Fruit fly (Drosophila melanogaster) whole organism, adult: ENCODE measurements around the gene CG14205.

ENCODE experiments used
- CG11617 ChIP-seq: fragments of 200-800 bp; sonication (Bioruptor generic); optimal IDR thresholded peaks from 2 replicates; lab custom pipeline; 2017; ENCODE audit warnings: mild to moderate bottlenecking, missing biosample characterization, missing genetic modification reagents, missing genetic modification characterization
- CG12768 ChIP-seq: fragments of 200-800 bp; sonication (Bioruptor generic); optimal IDR thresholded peaks from 2 replicates; lab custom pipeline; 2017; ENCODE audit warnings: missing biosample characterization, missing genetic modification characterization, mild to moderate bottlenecking, moderate library complexity, missing genetic modification reagents
- CG14711 ChIP-seq: fragments of 200-800 bp; sonication (Bioruptor generic); optimal IDR thresholded peaks from 2 replicates; lab custom pipeline; 2018; ENCODE audit warnings: missing biosample characterization, mild to moderate bottlenecking, missing genetic modification characterization, moderate library complexity
- CG7101 ChIP-seq: fragments of 200-800 bp; sonication (Bioruptor generic); optimal IDR thresholded peaks from 2 replicates; lab custom pipeline; 2018; ENCODE audit warnings: missing biosample characterization, mild to moderate bottlenecking, missing genetic modification characterization, moderate library complexity
- Clk ChIP-seq: fragments of 200-800 bp; sonication (Bioruptor generic); optimal IDR thresholded peaks from 2 replicates; lab custom pipeline; 2017; ENCODE audit warnings: missing biosample characterization, missing genetic modification characterization
- Crg-1 ChIP-seq: fragments of 200-800 bp; sonication (Bioruptor generic); optimal IDR thresholded peaks from 2 replicates; lab custom pipeline; 2016; ENCODE audit warnings: missing biosample characterization, missing genetic modification characterization
- Hr96 ChIP-seq: fragments of 200-800 bp; sonication (Bioruptor generic); optimal IDR thresholded peaks from 2 replicates; lab custom pipeline; 2016; ENCODE audit warnings: missing biosample characterization, missing genetic modification characterization
- Mnt ChIP-seq: fragments of 200-800 bp; sonication (Bioruptor generic); optimal IDR thresholded peaks from 2 replicates; lab custom pipeline; 2016; ENCODE audit warnings: missing biosample characterization, mild to moderate bottlenecking, missing genetic modification characterization
- bab1 ChIP-seq: fragments of 200-800 bp; sonication (Bioruptor generic); optimal IDR thresholded peaks from 3 replicates; lab custom pipeline; 2019; ENCODE audit warnings: missing biosample characterization, mild to moderate bottlenecking, missing genetic modification characterization, moderate library complexity
- cic ChIP-seq: fragments of 200-800 bp; sonication (Bioruptor generic); optimal IDR thresholded peaks from 2 replicates; lab custom pipeline; 2017; ENCODE audit warnings: missing biosample characterization, mild to moderate bottlenecking, missing genetic modification characterization, moderate library complexity
- ovo ChIP-seq: fragments of 200-800 bp; sonication (Bioruptor generic); optimal IDR thresholded peaks from 2 replicates; lab custom pipeline; 2016; ENCODE audit warnings: missing biosample characterization, missing genetic modification characterization
- pad ChIP-seq: fragments of 200-800 bp; sonication (Bioruptor generic); optimal IDR thresholded peaks from 3 replicates; lab custom pipeline; 2017; ENCODE audit warnings: missing biosample characterization, missing genetic modification characterization, mild to moderate bottlenecking, moderate library complexity, missing genetic modification reagents

dm6 chrX:19602483-19602882 is 10.1 kb downstream of the CG14205 start:
- TF ChIP-seq bab1 (GFP tag; lab: Kevin White, UChicago): no peak
- no peak for TF ChIP-seq pad (GFP tag; lab: Kevin White, UChicago)
- no peak for TF ChIP-seq CG7101 (tag; lab: Kevin White, UChicago)
- TF ChIP-seq Clk (GFP tag; lab: Kevin White, UChicago): no peak
- no peak for TF ChIP-seq CG12768
- no peak for TF ChIP-seq Mnt (GFP tag; lab: Kevin White, UChicago)
- no peak for TF ChIP-seq Hr96
- TF ChIP-seq Crg-1 (GFP tag; lab: Kevin White, UChicago): no peak
- no peak for TF ChIP-seq ovo (GFP tag; lab: Kevin White, UChicago)
- TF ChIP-seq CG11617 (GFP tag; lab: Kevin White, UChicago): no peak
- TF ChIP-seq cic (GFP tag; lab: Kevin White, UChicago): no peak
- no peak for TF ChIP-seq CG14711 (tag; lab: Kevin White, UChicago)
